Fruit fly (Drosophila melanogaster): ENCODE results near the gene CG12402.

The CG12402 gene

dm6 chr3R:14056320-14057053 is 51.6 kb downstream of the CG12402 start, which contains the start of gene foxo (continued):
- TF ChIP-seq scrt (GFP tag; optimal IDR thresholded peaks at IDR 0.05) (peak; percentile 74), CG32532 (GFP tag; IDR thresholded peaks at IDR 0.05) (peak; percentile 76), Dref (GFP tag; IDR thresholded peaks at IDR 0.05) (no peak), CG4282 (GFP tag; optimal IDR thresholded peaks at IDR 0.05) (no peak), unpg (GFP tag; optimal IDR thresholded peaks at IDR 0.05) (peak; percentile 79), CG10959 (GFP tag; IDR thresholded peaks at IDR 0.05) (no peak), CG4730 (GFP tag; IDR thresholded peaks at IDR 0.05) (no peak; the same call in 1 of the 2 replicates), pho (GFP tag; optimal IDR thresholded peaks at IDR 0.05) (no peak), nom (GFP tag; optimal IDR thresholded peaks at IDR 0.05) (peak; percentile 39), Fer1 (GFP tag; optimal IDR thresholded peaks at IDR 0.05) (peak; percentile 83), CTCF (GFP tag; optimal IDR thresholded peaks at IDR 0.05) (peak; percentile 19), CG9797 (GFP tag; optimal IDR thresholded peaks at IDR 0.05) (no peak), ranshi (GFP tag; IDR thresholded peaks at IDR 0.05) (0 out of 2 replicates have a peak, but pooled peaks have one; percentile 48), CG14441 (GFP tag; IDR thresholded peaks at IDR 0.05) (peak; percentile 67; the same call in 1 of the 2 replicates), ken (GFP tag; IDR thresholded peaks at IDR 0.05) (peak; percentile 24; the same call in 2 of the 3 replicates), gcm2 (GFP tag; optimal IDR thresholded peaks at IDR 0.05) (no peak), zen (tag; optimal IDR thresholded peaks at IDR 0.05) (peak; percentile 48), Elba2 (GFP tag; optimal IDR thresholded peaks at IDR 0.05) (no peak), oc (tag; optimal IDR thresholded peaks at IDR 0.05) (peak; percentile 14), Scr (GFP tag; IDR thresholded peaks at IDR 0.05; ENCODE audit: partially characterized antibody) (no peak), onecut (GFP tag; IDR thresholded peaks at IDR 0.05) (peak; percentile 59; the same call in 1 of the 2 replicates), Vsx1 (GFP tag; optimal IDR thresholded peaks at IDR 0.05) (peak; percentile 73), CG10654 (GFP tag; optimal IDR thresholded peaks at IDR 0.05) (peak; percentile 57), Chrac-16 (GFP tag; optimal IDR thresholded peaks at IDR 0.05) (peak; percentile 59), seq (GFP tag; IDR thresholded peaks at IDR 0.05) (no peak; the same call in 1 of the 2 replicates), CG15696 (tag; optimal IDR thresholded peaks at IDR 0.05) (peak; percentile 41), CG31224 (GFP tag; IDR thresholded peaks at IDR 0.05) (peak; percentile 61), Dip3 (GFP tag; optimal IDR thresholded peaks at IDR 0.05) (peak; percentile 24), tna (GFP tag; IDR thresholded peaks at IDR 0.05; ENCODE audit: partially characterized antibody) (peak; percentile 34; the same call in 1 of the 2 replicates), kah (GFP tag; optimal IDR thresholded peaks at IDR 0.05) (peak; percentile 63), CG15514 (GFP tag; optimal IDR thresholded peaks at IDR 0.05) (peak; percentile 41), CG16815 (GFP tag; optimal IDR thresholded peaks at IDR 0.05) (peak; percentile 58), gsb-n (tag; optimal IDR thresholded peaks at IDR 0.05) (peak; percentile 68), CG6765 (GFP tag; optimal IDR thresholded peaks at IDR 0.05) (peak; percentile 75), CG17912 (GFP tag; optimal IDR thresholded peaks at IDR 0.05) (peak; percentile 12), CG4707 (GFP tag; optimal IDR thresholded peaks at IDR 0.05) (peak; percentile 7), insv (GFP tag; optimal IDR thresholded peaks at IDR 0.05) (no peak), eve (GFP tag; optimal IDR thresholded peaks at IDR 0.05) (peak in 1 of 2 experiments; percentile 2), Meics (GFP tag; optimal IDR thresholded peaks at IDR 0.05) (peak; percentile 93), schlank (tag; optimal IDR thresholded peaks at IDR 0.05) (no peak), Ets65A (GFP tag) (peak; percentile 85), CG2678 (tag; optimal IDR thresholded peaks at IDR 0.05) (peak; percentile 96), CG17328 (GFP tag; IDR thresholded peaks at IDR 0.05) (0 out of 2 replicates have a peak, but pooled peaks have one; percentile 49), fd102C (GFP tag; optimal IDR thresholded peaks at IDR 0.05) (no peak), Hey (tag; optimal IDR thresholded peaks at IDR 0.05) (no peak), chn (GFP tag; optimal IDR thresholded peaks at IDR 0.05) (no peak), CG9932 (GFP tag; IDR thresholded peaks at IDR 0.05) (peak; percentile 66), CG7928 (GFP tag; optimal IDR thresholded peaks at IDR 0.05) (no peak), CG17829 (tag; optimal IDR thresholded peaks at IDR 0.05) (peak; percentile 86), CG9876 (GFP tag; optimal IDR thresholded peaks at IDR 0.05) (no peak)
